Fruit fly (Drosophila melanogaster) whole organism, embryonic: ENCODE data around the gene SecCl.
A peak's percentile ranks its signal among the peaks of the same experiment; 100 is the strongest.

Experiments used
- ATbp ChIP-seq: fragments of 200-800 bp; sonication (Bioruptor generic); optimal IDR thresholded peaks from 2 replicates; lab custom pipeline; 2017; ENCODE audit warnings: missing biosample characterization, mild to moderate bottlenecking, missing genetic modification characterization, missing genetic modification reagents
- Ada2b ChIP-seq: fragments of 200-800 bp; sonication (Bioruptor generic); IDR thresholded peaks from 2 replicates; pipeline ENCODE4 v1.3.6; 2022; ENCODE audit warnings: missing biosample characterization, missing genetic modification characterization
- Bdp1 ChIP-seq: fragments of 200-800 bp; sonication (Bioruptor generic); optimal IDR thresholded peaks from 3 replicates; lab custom pipeline; 2016; ENCODE audit warnings: missing biosample characterization, missing genetic modification characterization
- Bgb ChIP-seq: fragments of 200-800 bp; sonication (Bioruptor generic); IDR thresholded peaks from 2 replicates; pipeline ENCODE4 v1.3.6; 2022; ENCODE audit warnings: missing biosample characterization, missing genetic modification characterization; ENCODE audit not compliant: partially characterized antibody
- Blimp-1 ChIP-seq: fragments of 200-800 bp; sonication (Bioruptor generic); optimal IDR thresholded peaks from 3 replicates; lab custom pipeline; 2018; ENCODE audit warnings: missing biosample characterization, missing genetic modification characterization, mild to moderate bottlenecking, moderate library complexity, missing genetic modification reagents
- CG13894 ChIP-seq: fragments of 200-800 bp; sonication (Bioruptor generic); optimal IDR thresholded peaks from 3 replicates; lab custom pipeline; 2018; ENCODE audit warnings: missing biosample characterization, mild to moderate bottlenecking, missing genetic modification characterization, moderate library complexity
- CG1529 ChIP-seq: fragments of 200-800 bp; sonication (Bioruptor generic); optimal IDR thresholded peaks from 3 replicates; lab custom pipeline; 2018; ENCODE audit warnings: missing biosample characterization, missing genetic modification characterization
- CG15514 ChIP-seq: fragments of 200-800 bp; sonication (Bioruptor generic); optimal IDR thresholded peaks from 3 replicates; lab custom pipeline; 2017; ENCODE audit warnings: missing biosample characterization, missing genetic modification characterization, mild to moderate bottlenecking, moderate library complexity, missing genetic modification reagents
- CG18262 ChIP-seq: fragments of 200-800 bp; optimal IDR thresholded peaks from 3 replicates; lab custom pipeline; 2019; ENCODE audit warnings: missing biosample characterization, mild to moderate bottlenecking, missing genetic modification characterization, moderate library complexity
- CG2875 ChIP-seq: fragments of 200-800 bp; sonication (Bioruptor generic); optimal IDR thresholded peaks from 2 replicates; lab custom pipeline; 2017; ENCODE audit warnings: missing biosample characterization, mild to moderate bottlenecking, missing genetic modification characterization, missing genetic modification reagents
- CG32772 ChIP-seq: fragments of 200-800 bp; sonication (Bioruptor generic); IDR thresholded peaks from 2 replicates; pipeline ENCODE4 v1.3.6; 2022; ENCODE audit warnings: missing biosample characterization, missing genetic modification characterization
- CG3847 ChIP-seq: fragments of 200-800 bp; sonication (Bioruptor generic); IDR thresholded peaks from 2 replicates; pipeline ENCODE4 v1.3.6; 2022; ENCODE audit warnings: missing biosample characterization, missing genetic modification characterization
- CG4424 ChIP-seq: fragments of 200-800 bp; sonication (Bioruptor generic); optimal IDR thresholded peaks from 3 replicates; lab custom pipeline; 2016; ENCODE audit warnings: missing biosample characterization, missing genetic modification characterization
- CG4617 ChIP-seq: fragments of 200-800 bp; sonication (Bioruptor generic); optimal IDR thresholded peaks from 3 replicates; lab custom pipeline; 2016; ENCODE audit warnings: missing biosample characterization, missing genetic modification characterization, borderline replicate concordance
- CG4820 ChIP-seq: fragments of 200-800 bp; sonication (Bioruptor generic); optimal IDR thresholded peaks from 3 replicates; lab custom pipeline; 2016; ENCODE audit warnings: missing biosample characterization, missing genetic modification characterization
- CG6791 ChIP-seq: fragments of 200-800 bp; sonication (Bioruptor generic); IDR thresholded peaks from 3 replicates; pipeline ENCODE4 v1.3.6; 2022; ENCODE audit warnings: missing biosample characterization, missing genetic modification characterization; ENCODE audit not compliant: partially characterized antibody
- CG7271 ChIP-seq: fragments of 200-800 bp; sonication (Bioruptor generic); optimal IDR thresholded peaks from 2 replicates; lab custom pipeline; 2018; ENCODE audit warnings: missing biosample characterization, mild to moderate bottlenecking, missing genetic modification characterization, moderate library complexity
- CG8924 ChIP-seq: fragments of 200-800 bp; optimal IDR thresholded peaks from 3 replicates; lab custom pipeline; 2019; ENCODE audit warnings: missing biosample characterization, mild to moderate bottlenecking, missing genetic modification characterization, moderate library complexity
- CG9609 ChIP-seq: fragments of 200-800 bp; sonication (Bioruptor generic); optimal IDR thresholded peaks from 3 replicates; lab custom pipeline; 2016; ENCODE audit warnings: missing biosample characterization, missing genetic modification characterization
- Chrac-16 ChIP-seq: fragments of 200-800 bp; sonication (Bioruptor generic); optimal IDR thresholded peaks from 3 replicates; lab custom pipeline; 2016; ENCODE audit warnings: missing biosample characterization, missing genetic modification characterization
- CkIIα-i1 ChIP-seq: fragments of 200-800 bp; sonication (Bioruptor generic); IDR thresholded peaks from 2 replicates; pipeline ENCODE4 v1.3.6; 2022; ENCODE audit warnings: missing biosample characterization, missing genetic modification characterization
- CoRest ChIP-seq: fragments of 200-800 bp; sonication (Bioruptor generic); optimal IDR thresholded peaks from 3 replicates; lab custom pipeline; 2018; ENCODE audit warnings: missing biosample characterization, mild to moderate bottlenecking, missing genetic modification characterization, moderate library complexity
- Ets97D ChIP-seq: fragments of 200-800 bp; sonication (Bioruptor generic); optimal IDR thresholded peaks from 3 replicates; lab custom pipeline; 2016; ENCODE audit warnings: missing biosample characterization, missing genetic modification characterization
- Fer1 ChIP-seq: fragments of 200-800 bp; sonication (Bioruptor generic); optimal IDR thresholded peaks from 2 replicates; lab custom pipeline; 2017; ENCODE audit warnings: missing biosample characterization, mild to moderate bottlenecking, missing genetic modification characterization
- HLH3B ChIP-seq: fragments of 200-800 bp; sonication (Bioruptor generic); IDR thresholded peaks from 2 replicates; pipeline ENCODE4 v1.3.6; 2022; ENCODE audit warnings: missing biosample characterization, missing genetic modification characterization
- HLHmδ ChIP-seq: fragments of 200-800 bp; sonication (Bioruptor generic); optimal IDR thresholded peaks from 2 replicates; lab custom pipeline; 2018; ENCODE audit warnings: missing biosample characterization, mild to moderate bottlenecking, missing genetic modification characterization, moderate library complexity
- Hr39 ChIP-seq: fragments of >200 bp; optimal IDR thresholded peaks from 2 replicates; lab custom pipeline; 2017
- Meics ChIP-seq: fragments of 200-800 bp; sonication (Bioruptor generic); optimal IDR thresholded peaks from 2 replicates; lab custom pipeline; 2017; ENCODE audit warnings: missing biosample characterization, mild to moderate bottlenecking, missing genetic modification characterization
- Scr ChIP-seq: fragments of 200-800 bp; sonication (Bioruptor generic); IDR thresholded peaks from 2 replicates; pipeline ENCODE4 v1.3.6; 2022; ENCODE audit warnings: missing biosample characterization, missing genetic modification characterization; ENCODE audit not compliant: partially characterized antibody
- Taf1 ChIP-seq: fragments of 200-800 bp; sonication (Bioruptor generic); IDR thresholded peaks from 2 replicates; pipeline ENCODE4 v1.3.6; 2022; ENCODE audit warnings: missing biosample characterization, missing genetic modification characterization
- Vsx1 ChIP-seq: fragments of 200-800 bp; sonication (Bioruptor generic); optimal IDR thresholded peaks from 2 replicates; lab custom pipeline; 2017; ENCODE audit warnings: missing biosample characterization, mild to moderate bottlenecking, missing genetic modification characterization, missing genetic modification reagents
- ara ChIP-seq: fragments of 200-800 bp; sonication (Bioruptor generic); IDR thresholded peaks from 2 replicates; pipeline ENCODE4 v1.3.6; 2022; ENCODE audit warnings: missing biosample characterization, missing genetic modification characterization
- bab2 ChIP-seq: fragments of 200-800 bp; sonication (Bioruptor generic); optimal IDR thresholded peaks from 2 replicates; lab custom pipeline; 2016; ENCODE audit warnings: missing biosample characterization, missing genetic modification characterization
- bowl ChIP-seq: fragments of 200-800 bp; sonication (Bioruptor generic); IDR thresholded peaks from 2 replicates; pipeline ENCODE4 v1.3.6; 2022; ENCODE audit warnings: missing biosample characterization, missing genetic modification characterization
- bsh ChIP-seq, 2 experiments: fragments of 200-800 bp; sonication (Bioruptor generic); optimal IDR thresholded peaks; 2 replicates each; lab custom pipeline; 2017 to 2018; ENCODE audit warnings: mild to moderate bottlenecking in 2 of 2, missing biosample characterization in 2 of 2, missing genetic modification characterization in 2 of 2, moderate library complexity in 1 of 2
- ems ChIP-seq: fragments of 200-800 bp; sonication (Bioruptor generic); optimal IDR thresholded peaks from 3 replicates; lab custom pipeline; 2016; ENCODE audit warnings: missing biosample characterization, missing genetic modification characterization
- ewg ChIP-seq: fragments of 200-800 bp; sonication (Bioruptor generic); optimal IDR thresholded peaks from 3 replicates; lab custom pipeline; 2017; ENCODE audit warnings: mild to moderate bottlenecking, missing biosample characterization, missing genetic modification reagents, missing genetic modification characterization
- hth ChIP-seq: fragments of >200 bp; optimal IDR thresholded peaks from 2 replicates; lab custom pipeline; 2017; ENCODE audit warnings: inconsistent platforms
- ind ChIP-seq: fragments of 200-800 bp; sonication (Bioruptor generic); optimal IDR thresholded peaks from 3 replicates; lab custom pipeline; 2016; ENCODE audit warnings: missing biosample characterization, missing genetic modification characterization
- inv ChIP-seq: fragments of 200-800 bp; sonication (Bioruptor generic); IDR thresholded peaks from 2 replicates; pipeline ENCODE4 v1.3.6; 2022; ENCODE audit warnings: missing biosample characterization, missing genetic modification characterization; ENCODE audit not compliant: partially characterized antibody
- jigr1 ChIP-seq: fragments of 200-800 bp; sonication (Bioruptor generic); IDR thresholded peaks from 3 replicates; pipeline ENCODE4 v1.3.6; 2022; ENCODE audit warnings: missing biosample characterization, missing genetic modification characterization
- lab ChIP-seq: fragments of 200-800 bp; sonication (Bioruptor generic); optimal IDR thresholded peaks from 3 replicates; lab custom pipeline; 2017; ENCODE audit warnings: missing biosample characterization, missing genetic modification characterization, mild to moderate bottlenecking, moderate library complexity, missing genetic modification reagents
- onecut ChIP-seq: fragments of 200-800 bp; sonication (Bioruptor generic); IDR thresholded peaks from 2 replicates; pipeline ENCODE4 v1.3.6; 2022; ENCODE audit warnings: missing biosample characterization, missing genetic modification characterization
- otp ChIP-seq: fragments of 200-800 bp; sonication (Bioruptor generic); IDR thresholded peaks from 3 replicates; pipeline ENCODE4, ENCODE4 v1.3.6; 2022; ENCODE audit warnings: missing biosample characterization, missing genetic modification characterization
- repo ChIP-seq: fragments of 200-800 bp; sonication (Bioruptor generic); optimal IDR thresholded peaks from 2 replicates; lab custom pipeline; 2016; ENCODE audit warnings: missing biosample characterization, missing genetic modification characterization
- sens ChIP-seq: fragments of 200-800 bp; sonication (Bioruptor generic); peaks from one replicate; lab custom pipeline; 2016; ENCODE audit warnings: missing biosample characterization, missing genetic modification characterization
- sens-2 ChIP-seq: fragments of 200-800 bp; sonication (Bioruptor generic); IDR thresholded peaks from 2 replicates; pipeline ENCODE4 v1.3.6; 2022; ENCODE audit warnings: missing biosample characterization, missing genetic modification characterization
- sisA ChIP-seq: fragments of 200-800 bp; sonication (Bioruptor generic); IDR thresholded peaks from 2 replicates; pipeline ENCODE4 v1.3.6; 2022; ENCODE audit warnings: missing biosample characterization, missing genetic modification characterization
- slp2 ChIP-seq: fragments of 200-800 bp; sonication (Bioruptor generic); optimal IDR thresholded peaks from 2 replicates; lab custom pipeline; 2016; ENCODE audit warnings: missing biosample characterization, missing genetic modification characterization
- sob ChIP-seq: fragments of 200-800 bp; sonication (Bioruptor generic); IDR thresholded peaks from 2 replicates; pipeline ENCODE4 v1.3.6; 2022; ENCODE audit warnings: missing biosample characterization, missing genetic modification characterization
- trh ChIP-seq: fragments of 200-800 bp; sonication (Bioruptor generic); optimal IDR thresholded peaks from 2 replicates; lab custom pipeline; 2016; ENCODE audit warnings: missing biosample characterization, missing genetic modification characterization

Gene SecCl

DNA sequence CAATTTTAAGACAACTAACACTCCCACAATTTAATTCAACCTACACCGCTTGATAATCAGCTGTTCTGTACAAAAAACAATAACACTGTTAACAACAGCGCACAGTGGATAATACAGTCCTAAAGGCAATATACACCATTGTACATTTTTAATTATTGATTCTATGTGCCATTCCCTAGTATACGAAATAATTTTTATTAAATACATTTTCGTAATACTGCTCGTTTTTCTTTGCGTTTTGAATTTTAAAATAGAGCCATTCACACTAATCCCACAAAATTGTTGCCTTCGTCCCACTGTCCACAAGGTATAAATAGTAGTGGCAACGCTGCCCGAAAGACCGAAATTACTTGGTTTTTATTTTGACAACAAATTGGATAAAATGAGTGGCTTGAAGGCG lies 36.4 kb upstream of the SecCl start, which contains the start of the genes Coq4 and CG32176 (continued):
- TF ChIP-seq CoRest (peak; percentile 98), ara (peak; percentile 96), bab2 (GFP tag; lab: Kevin White, UChicago) (peak; percentile 98), Bgb (peak; percentile 77), sob (GFP tag; lab: Robert Waterston, UW) (peak; percentile 98), slp2 (GFP tag; lab: Kevin White, UChicago) (peak; percentile 98), CG4820 (GFP tag; lab: Kevin White, UChicago) (peak; percentile 97), CG15514 (GFP tag; lab: Kevin White, UChicago) (peak; percentile 93), jigr1 (GFP tag; lab: Robert Waterston, UW) (peak; percentile 93), CG6791 (GFP tag; lab: Robert Waterston, UW) (peak; percentile 76; the same call in 2 of the 3 replicates), CG32772 (GFP tag; lab: Robert Waterston, UW) (peak; percentile 98), Ets97D (GFP tag; lab: Kevin White, UChicago) (peak; percentile 95), ind (GFP tag; lab: Kevin White, UChicago) (peak; percentile 99), lab (peak; percentile 98), Taf1 (GFP tag; lab: Robert Waterston, UW) (peak; percentile 96), trh (GFP tag; lab: Kevin White, UChicago) (peak; percentile 98), sens (GFP tag; lab: Kevin White, UChicago) (peak; percentile 100), Fer1 (GFP tag; lab: Kevin White, UChicago) (peak; percentile 97), Scr (GFP tag; lab: Robert Waterston, UW) (peak; percentile 48), otp (GFP tag; lab: Robert Waterston, UW) (peak; percentile 98), Blimp-1 (GFP tag; lab: Kevin White, UChicago) (peak; percentile 96), CG1529 (GFP tag; lab: Kevin White, UChicago) (peak; percentile 93), HLH3B (GFP tag; lab: Robert Waterston, UW) (peak; percentile 97), ems (peak; percentile 99), CG13894 (tag; lab: Kevin White, UChicago) (peak; percentile 96), CG18262 (tag; lab: Kevin White, UChicago) (peak; percentile 97), HLHmδ (GFP tag; lab: Kevin White, UChicago) (no peak), hth (no peak), repo (GFP tag; lab: Kevin White, UChicago) (peak; percentile 96), Bdp1 (peak; percentile 94), bowl (GFP tag; lab: Robert Waterston, UW) (peak; percentile 90), ATbp (peak; percentile 95), Vsx1 (GFP tag; lab: Kevin White, UChicago) (peak; percentile 89), CG7271 (peak; percentile 88), ewg (GFP tag; lab: Kevin White, UChicago) (peak; percentile 94), CG4617 (GFP tag; lab: Kevin White, UChicago) (peak; percentile 99), CG2875 (GFP tag; lab: Kevin White, UChicago) (peak; percentile 93), CG3847 (peak; percentile 98), CG9609 (peak; percentile 98), CG4424 (GFP tag; lab: Kevin White, UChicago) (peak; percentile 99), CkIIα-i1 (GFP tag; lab: Robert Waterston, UW) (peak; percentile 84), bsh (GFP tag; optimal IDR thresholded peaks at IDR 0.05; lab: Kevin White, UChicago) (peak; percentile 73 to 98), onecut (GFP tag; lab: Robert Waterston, UW) (peak; percentile 93), Chrac-16 (peak; percentile 99), Hr39 (lab: Kevin White, UChicago) (no peak), Ada2b (peak; percentile 98), CG8924 (peak; percentile 97), inv (peak; percentile 59), sens-2 (GFP tag; lab: Robert Waterston, UW) (peak; percentile 96), Meics (GFP tag; lab: Kevin White, UChicago) (peak; percentile 97), sisA (GFP tag; lab: Robert Waterston, UW) (peak; percentile 99)
